Worm (Caenorhabditis elegans): Measurements from ENCODE around the gene rpt-2.

The rpt-2 gene

ce11 chrV:6044853-6045594 lies 27.6 kb upstream of the rpt-2 start, which contains the start of gene R01B10.3:
TSS of gene R01B10.3 (minus strand) at chrV:6045129.
- TF ChIP-seq dve-1 (tag; optimal IDR thresholded peaks at IDR 0.05; ENCODE audit: insufficient read depth) (peak; percentile 0), zfp-2 (tag; optimal IDR thresholded peaks at IDR 0.05) (no peak), daf-16 (GFP tag; optimal IDR thresholded peaks at IDR 0.05) (no peak), daf-16 (tag; optimal IDR thresholded peaks at IDR 0.05) (peak; percentile 12), egl-43 (GFP tag; IDR thresholded peaks at IDR 0.05) (0 out of 2 replicates have a peak, but pooled peaks have one; percentile 24), Y48G9A.11 (GFP tag; IDR thresholded peaks at IDR 0.05) (0 out of 2 replicates have a peak, but pooled peaks have one; percentile 31), T26A8.4 (GFP tag; IDR thresholded peaks at IDR 0.05) (peak; percentile 9; the same call in 1 of the 2 replicates), F10B5.3 (tag; optimal IDR thresholded peaks at IDR 0.05) (no peak), daf-12 (tag; optimal IDR thresholded peaks at IDR 0.05) (no peak)

- TF ChIP-seq mdl-1 (tag; optimal IDR thresholded peaks at IDR 0.05) = no peak
- TF ChIP-seq madf-5 (GFP tag; IDR thresholded peaks at IDR 0.05) = no peak
- no peak for TF ChIP-seq hlh-30 (tag; optimal IDR thresholded peaks at IDR 0.05; ENCODE audit: insufficient read depth)
- no peak for TF ChIP-seq D1046.2 (GFP tag; IDR thresholded peaks at IDR 0.05)
- TF ChIP-seq arid-1 (GFP tag; conservative IDR thresholded peaks at IDR 0.05) = 0 out of 2 replicates have a peak, but pooled peaks have one; percentile 8
- TF ChIP-seq aly-2 (tag; optimal IDR thresholded peaks at IDR 0.05) = no peak
- TF ChIP-seq fos-1 (tag; optimal IDR thresholded peaks at IDR 0.05) = no peak
- TF ChIP-seq sdz-12 (GFP tag; optimal IDR thresholded peaks at IDR 0.05) = peak; percentile 17
- peak; percentile 39 for TF ChIP-seq dve-1 (tag; optimal IDR thresholded peaks at IDR 0.05; ENCODE audit: insufficient read depth)
- no peak for TF ChIP-seq lin-39 (tag; optimal IDR thresholded peaks at IDR 0.05)
- TF ChIP-seq daf-16 (GFP tag; optimal IDR thresholded peaks at IDR 0.05) = no peak
- peak; percentile 81 for TF ChIP-seq daf-16 (tag; optimal IDR thresholded peaks at IDR 0.05)
- peak; percentile 11; the same call in 1 of the 2 replicates for TF ChIP-seq lin-38 (GFP tag; IDR thresholded peaks at IDR 0.05)
- peak; percentile 65; the same call in 1 of the 2 replicates for TF ChIP-seq dmd-6 (GFP tag; IDR thresholded peaks at IDR 0.05)
Measured at ce11 chrV:6044448-6044847, 27.0 kb upstream of the rpt-2 start.

DNA sequence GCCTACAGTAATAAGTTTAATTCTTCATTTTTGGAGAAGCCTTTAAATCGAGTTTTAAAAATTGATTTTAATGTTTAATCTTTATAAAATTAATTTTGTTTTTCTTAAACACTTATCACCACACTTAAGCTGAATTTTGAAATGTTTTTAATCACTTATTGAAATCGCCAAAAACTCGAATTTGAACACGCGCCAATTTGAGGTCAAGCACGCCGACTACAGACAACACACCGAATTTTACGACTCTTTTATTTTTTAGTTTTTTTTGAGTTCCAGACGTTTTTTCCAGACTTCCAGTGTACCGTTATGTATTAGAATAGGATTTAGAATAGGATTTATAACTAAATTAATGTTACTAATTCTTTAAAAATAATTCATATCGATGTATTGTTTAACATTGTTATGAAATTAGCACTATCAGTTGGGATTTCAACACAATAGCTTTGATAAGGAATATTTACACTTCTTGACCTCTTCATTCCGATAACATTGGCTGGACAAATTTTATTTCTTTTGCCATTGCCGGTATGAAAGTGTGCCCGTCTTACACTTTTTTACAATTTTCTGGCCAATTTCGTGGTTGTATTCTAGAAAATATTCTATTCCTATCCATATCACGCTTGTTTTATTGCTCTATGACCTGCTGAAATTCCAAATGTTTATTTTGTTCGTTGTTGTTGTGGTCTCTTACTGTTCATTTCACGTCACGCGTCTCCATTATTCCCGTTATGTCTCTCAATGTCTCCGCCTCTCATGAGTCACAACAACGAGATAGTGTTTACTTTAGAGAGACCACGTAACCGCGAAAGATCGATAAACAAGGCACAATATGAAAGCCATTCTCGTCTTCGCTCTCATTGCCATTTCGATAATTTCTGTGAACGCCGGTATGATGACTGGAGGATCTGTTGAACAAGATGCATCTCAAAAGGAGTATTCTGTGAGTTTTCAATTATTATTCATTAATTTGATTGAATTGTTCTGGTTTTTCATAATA lies 26.1 kb upstream of the rpt-2 start, which contains the start of gene cpi-2:
TSS of gene cpi-2 (plus strand) at position 788 of the 997 bp plus-strand sequence.
- TF ChIP-seq dmd-6 (GFP tag; IDR thresholded peaks at IDR 0.05) = peak; percentile 47
- TF ChIP-seq zfp-2 (tag; optimal IDR thresholded peaks at IDR 0.05) = no peak
- TF ChIP-seq php-3 (GFP tag; IDR thresholded peaks at IDR 0.05) = peak; percentile 40; the same call in 1 of the 2 replicates
- peak in 1 of 2 experiments; percentile 24 for TF ChIP-seq hif-1 (tag; optimal IDR thresholded peaks at IDR 0.05)
- no peak for TF ChIP-seq lin-15B (tag; optimal IDR thresholded peaks at IDR 0.05)
- TF ChIP-seq hmg-1.1 (GFP tag; IDR thresholded peaks at IDR 0.05) = peak; percentile 64
- no peak for TF ChIP-seq Y5F2A.4 (GFP tag; optimal IDR thresholded peaks at IDR 0.05)
- TF ChIP-seq nhr-76 (tag; optimal IDR thresholded peaks at IDR 0.05) = no peak
- TF ChIP-seq ZK546.5 (tag; optimal IDR thresholded peaks at IDR 0.05) = no peak
- TF ChIP-seq lim-7 (GFP tag; IDR thresholded peaks at IDR 0.05) = no peak
- no peak for TF ChIP-seq lir-3 (tag; optimal IDR thresholded peaks at IDR 0.05)
- TF ChIP-seq ZK337.2 (GFP tag; IDR thresholded peaks at IDR 0.05) = no peak
- TF ChIP-seq dmd-8 (GFP tag; IDR thresholded peaks at IDR 0.05) = no peak
- TF ChIP-seq F44E2.7 (GFP tag; IDR thresholded peaks at IDR 0.05) = no peak
- no peak for TF ChIP-seq lin-13 (GFP tag; optimal IDR thresholded peaks at IDR 0.05)
- no peak for TF ChIP-seq T26A8.4 (GFP tag; IDR thresholded peaks at IDR 0.05)
- TF ChIP-seq nhr-11 (tag; optimal IDR thresholded peaks at IDR 0.05) = no peak
- no peak for TF ChIP-seq nhr-25 (tag; optimal IDR thresholded peaks at IDR 0.05; ENCODE audit: borderline replicate concordance, insufficient read depth)
- TF ChIP-seq daf-8 (GFP tag; IDR thresholded peaks at IDR 0.05) = no peak
- TF ChIP-seq daf-19 (GFP tag; conservative IDR thresholded peaks at IDR 0.05) = no peak
- TF ChIP-seq saeg-2 (GFP tag; IDR thresholded peaks at IDR 0.05) = no peak
- TF ChIP-seq madf-9 (GFP tag; conservative IDR thresholded peaks at IDR 0.05) = no peak
- TF ChIP-seq unc-62 (GFP tag; optimal IDR thresholded peaks at IDR 0.05 in 1 of 2) = peak in 1 of 2 experiments; percentile 78
- TF ChIP-seq unc-62 (tag; optimal IDR thresholded peaks at IDR 0.05) = no peak
- TF ChIP-seq mxl-2 (GFP tag; conservative IDR thresholded peaks at IDR 0.05) = no peak
- TF ChIP-seq ztf-7 (tag; optimal IDR thresholded peaks at IDR 0.05) = peak; percentile 36

All from whole organism, L4 larva.